Fruit fly (Drosophila melanogaster): Measurements from ENCODE around the gene Cad87A.
A peak's percentile ranks its signal among the peaks of the same experiment; 100 is the strongest.

Gene Cad87A

DNA sequence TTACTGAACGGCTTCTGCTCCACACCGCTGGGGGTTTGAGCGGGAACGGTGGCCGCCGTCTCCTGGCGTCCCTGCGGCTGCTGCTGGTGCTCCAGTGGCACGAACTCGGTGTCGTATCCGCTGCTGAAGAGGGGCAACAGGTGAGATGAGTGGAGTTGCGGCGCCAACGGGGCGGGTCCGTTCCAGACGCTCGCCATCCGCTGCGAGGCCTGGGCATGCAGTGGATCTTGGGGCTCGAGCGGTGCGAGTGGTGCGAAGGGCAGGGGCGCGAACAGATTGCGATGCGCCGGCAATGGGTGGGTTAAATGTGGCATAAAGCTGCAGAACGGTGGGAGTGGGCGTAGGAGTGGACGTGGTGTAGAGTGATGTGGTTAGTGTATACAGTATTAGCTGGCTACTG is 40.3 kb upstream of the Cad87A start (continued):
- no peak for TF ChIP-seq gem (tag; optimal IDR thresholded peaks at IDR 0.05)
- no peak for TF ChIP-seq btn (GFP tag; optimal IDR thresholded peaks at IDR 0.05)
- TF ChIP-seq Taf1 (GFP tag; IDR thresholded peaks at IDR 0.05): no peak
- TF ChIP-seq bigmax (GFP tag; optimal IDR thresholded peaks at IDR 0.05): no peak
- TF ChIP-seq CG11695 (GFP tag; IDR thresholded peaks at IDR 0.05): no peak
- no peak for TF ChIP-seq ash1 (GFP tag; optimal IDR thresholded peaks at IDR 0.05)
- no peak for TF ChIP-seq fru (optimal IDR thresholded peaks at IDR 0.05)
- no peak for TF ChIP-seq inv (GFP tag; IDR thresholded peaks at IDR 0.05; ENCODE audit: partially characterized antibody)
- TF ChIP-seq chm (GFP tag; IDR thresholded peaks at IDR 0.05): no peak
- TF ChIP-seq fu2 (GFP tag; optimal IDR thresholded peaks at IDR 0.05): no peak
- no peak for TF ChIP-seq CG4282 (GFP tag; optimal IDR thresholded peaks at IDR 0.05)
- no peak for TF ChIP-seq Nf-YC (tag; optimal IDR thresholded peaks at IDR 0.05)
- no peak for TF ChIP-seq Meics (GFP tag; optimal IDR thresholded peaks at IDR 0.05)
- no peak for TF ChIP-seq CG9932 (GFP tag; IDR thresholded peaks at IDR 0.05)
- TF ChIP-seq Bteb2 (GFP tag; optimal IDR thresholded peaks at IDR 0.05): no peak
- TF ChIP-seq gsb (GFP tag; IDR thresholded peaks at IDR 0.05): no peak
- no peak for TF ChIP-seq Fer2 (tag; optimal IDR thresholded peaks at IDR 0.05)
- TF ChIP-seq slp2 (GFP tag; optimal IDR thresholded peaks at IDR 0.05): no peak
- TF ChIP-seq Rfx (GFP tag; IDR thresholded peaks at IDR 0.05): peak; percentile 38; the same call in 1 of the 2 replicates
- peak in 1 of 2 experiments; percentile 20 for TF ChIP-seq Dfd (GFP tag; optimal IDR thresholded peaks at IDR 0.05)
- TF ChIP-seq CG30403 (GFP tag; optimal IDR thresholded peaks at IDR 0.05): no peak
- TF ChIP-seq Dip2 (GFP tag; IDR thresholded peaks at IDR 0.05): no peak
- no peak for TF ChIP-seq CG12236 (GFP tag; optimal IDR thresholded peaks at IDR 0.05)
- TF ChIP-seq dimm (GFP tag; IDR thresholded peaks at IDR 0.05): no peak
- TF ChIP-seq Sry-δ (GFP tag; optimal IDR thresholded peaks at IDR 0.05): no peak
- TF ChIP-seq CG34224 (GFP tag; IDR thresholded peaks at IDR 0.05; ENCODE audit: partially characterized antibody): no peak
- TF ChIP-seq CG4854 (GFP tag; optimal IDR thresholded peaks at IDR 0.05): no peak
- no peak for TF ChIP-seq fd64A (GFP tag; optimal IDR thresholded peaks at IDR 0.05)
- no peak for TF ChIP-seq CG8359 (GFP tag; optimal IDR thresholded peaks at IDR 0.05; ENCODE audit: borderline replicate concordance)
- TF ChIP-seq crol (GFP tag; IDR thresholded peaks at IDR 0.05): peak; percentile 37; the same call in 1 of the 2 replicates

DNA sequence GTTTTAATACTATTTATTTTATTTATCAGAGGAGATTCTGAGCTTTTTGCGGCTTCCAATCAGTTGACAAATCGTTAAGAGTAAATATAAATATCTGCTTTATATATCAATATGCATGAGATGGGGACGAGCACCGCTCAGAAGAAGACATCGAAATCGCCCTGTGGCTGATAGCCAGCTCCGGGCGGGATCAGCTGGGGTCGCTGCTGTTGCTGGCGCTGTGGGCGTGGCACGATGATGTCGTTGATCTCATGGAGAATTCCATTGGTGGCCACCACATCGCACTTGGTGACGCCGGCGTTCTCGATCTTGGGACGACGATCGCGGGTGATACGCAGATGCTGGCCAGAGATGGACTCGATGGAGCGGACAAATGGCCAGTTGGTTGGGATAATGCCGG is 35.9 kb upstream of the Cad87A start:
- TF ChIP-seq nom (GFP tag; optimal IDR thresholded peaks at IDR 0.05) (peak; percentile 38), CG12391 (tag; optimal IDR thresholded peaks at IDR 0.05) (no peak), Dref (GFP tag; IDR thresholded peaks at IDR 0.05) (0 out of 2 replicates have a peak, but pooled peaks have one; percentile 7)

DNA sequence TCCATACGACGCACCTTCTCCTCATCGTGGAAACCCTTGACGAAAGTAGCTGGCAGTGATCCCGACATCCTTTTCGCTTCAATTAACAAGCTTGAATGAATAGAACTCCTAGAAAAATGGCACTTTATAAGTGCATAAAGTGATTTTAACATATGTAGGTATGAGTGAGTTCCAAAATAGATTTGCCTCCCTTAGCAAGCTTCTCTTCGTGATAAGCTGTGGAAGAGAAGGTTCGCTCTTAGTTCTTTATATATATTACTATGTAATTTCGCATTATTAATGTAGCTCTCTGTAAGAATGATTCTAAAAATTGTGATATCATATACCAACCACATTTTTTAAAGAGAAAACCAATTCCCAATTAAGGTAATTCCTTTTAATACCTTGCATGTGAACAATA is 35.5 kb upstream of the Cad87A start, which contains the start of gene CG3397:
Gene CG3397 (minus strand): TSS at position 101 of the 400 bp plus-strand sequence.
- TF ChIP-seq Trl (optimal IDR thresholded peaks at IDR 0.05) (peak; percentile 18 to 56), Trl (GFP tag; optimal IDR thresholded peaks at IDR 0.05) (no peak), al (GFP tag; IDR thresholded peaks at IDR 0.05) (no peak)

DNA sequence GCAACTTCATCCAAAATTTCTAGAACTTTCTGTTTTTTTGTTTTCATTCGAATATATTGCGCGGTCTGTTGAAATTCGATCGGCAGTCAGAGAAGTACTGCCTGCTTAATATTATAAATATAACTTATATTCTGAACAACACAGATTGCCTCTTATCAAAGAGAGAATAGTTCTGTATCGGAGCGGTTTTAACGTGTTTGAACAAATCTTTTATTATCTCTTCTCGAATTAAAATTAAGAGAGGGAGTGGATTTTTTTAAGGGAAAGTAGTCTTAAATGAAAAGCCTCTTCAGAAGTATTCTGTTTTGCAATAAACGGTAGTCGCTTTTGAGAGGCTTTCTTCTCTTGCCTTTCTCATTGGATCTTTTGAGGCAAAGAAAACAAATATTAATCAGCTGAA is 33.6 kb upstream of the Cad87A start:
- peak; percentile 4 for TF ChIP-seq lbe (GFP tag; optimal IDR thresholded peaks at IDR 0.05)
- peak; percentile 25 for TF ChIP-seq nom (GFP tag; optimal IDR thresholded peaks at IDR 0.05)
- TF ChIP-seq GATAe (GFP tag; conservative IDR thresholded peaks at IDR 0.05): no peak
- no peak for TF ChIP-seq CG6683 (GFP tag; optimal IDR thresholded peaks at IDR 0.05)
- no peak for TF ChIP-seq yki (optimal IDR thresholded peaks at IDR 0.05)
- TF ChIP-seq Ravus (GFP tag; IDR thresholded peaks at IDR 0.05): no peak
- no peak for TF ChIP-seq knrl (GFP tag; IDR thresholded peaks at IDR 0.05; ENCODE audit: partially characterized antibody)
- no peak for TF ChIP-seq Nf-YB (GFP tag; optimal IDR thresholded peaks at IDR 0.05)
- TF ChIP-seq CG18262 (tag; optimal IDR thresholded peaks at IDR 0.05): no peak
- no peak for TF ChIP-seq pfk (GFP tag; optimal IDR thresholded peaks at IDR 0.05)
- TF ChIP-seq CG13624 (GFP tag; optimal IDR thresholded peaks at IDR 0.05): no peak
- TF ChIP-seq CG2712 (tag; optimal IDR thresholded peaks at IDR 0.05): no peak
- no peak for TF ChIP-seq ap (GFP tag; IDR thresholded peaks at IDR 0.05)
- TF ChIP-seq CG11456 (GFP tag; IDR thresholded peaks at IDR 0.05): no peak
- TF ChIP-seq gt (GFP tag; IDR thresholded peaks at IDR 0.05): no peak
- TF ChIP-seq maf-S (GFP tag; optimal IDR thresholded peaks at IDR 0.05): no peak

All from whole organism, embryonic.